Fruit fly (Drosophila melanogaster) Kc167 (cell line): Measurements from ENCODE around the gene retm.

Source experiments
- Myc ChIP-seq: fragments of >200 bp; optimal IDR thresholded peaks from 2 replicates; lab custom pipeline; 2017; ENCODE audit warnings: missing external identifiers
- Sin3A ChIP-seq: fragments of >200 bp; optimal IDR thresholded peaks from 2 replicates; lab custom pipeline; 2018; ENCODE audit warnings: missing external identifiers
- h ChIP-seq: fragments of >200 bp; optimal IDR thresholded peaks from 3 replicates; lab custom pipeline; 2018; ENCODE audit warnings: missing external identifiers
- insv ChIP-seq: fragments of >200 bp; optimal IDR thresholded peaks from 3 replicates; lab custom pipeline; 2018; ENCODE audit warnings: missing external identifiers
- psq ChIP-seq: fragments of >200 bp; optimal IDR thresholded peaks from 2 replicates; lab custom pipeline; 2017; ENCODE audit warnings: missing external identifiers
- ttk ChIP-seq: sonication (Bioruptor generic); optimal IDR thresholded peaks from 2 replicates; lab custom pipeline; 2017; ENCODE audit warnings: missing external identifiers

The retm gene

DNA sequence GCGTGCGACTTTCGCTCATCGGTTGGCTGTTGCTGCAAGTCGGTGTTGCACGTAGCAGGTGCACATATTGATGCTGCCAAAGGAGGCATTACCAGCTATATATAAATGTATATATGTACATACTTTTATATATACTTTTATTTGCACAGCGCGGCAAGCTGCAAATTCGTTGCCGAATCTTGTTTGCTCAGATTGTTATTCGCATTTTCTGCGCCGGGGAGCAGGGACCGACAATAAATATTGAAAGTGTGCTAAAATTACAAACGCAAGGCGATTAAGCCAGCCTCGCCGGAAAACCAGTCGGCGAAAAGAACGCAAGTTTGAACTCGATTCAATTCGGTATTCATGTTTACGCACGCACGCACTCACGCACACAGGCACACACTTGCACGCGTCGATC lies 9.1 kb upstream of the retm start:
- TF ChIP-seq insv (lab: Kevin White, UChicago) (no peak), Myc (lab: Kevin White, UChicago) (no peak), psq (no peak), h (lab: Kevin White, UChicago) (no peak), Sin3A (lab: Kevin White, UChicago) (no peak), ttk (no peak)

DNA sequence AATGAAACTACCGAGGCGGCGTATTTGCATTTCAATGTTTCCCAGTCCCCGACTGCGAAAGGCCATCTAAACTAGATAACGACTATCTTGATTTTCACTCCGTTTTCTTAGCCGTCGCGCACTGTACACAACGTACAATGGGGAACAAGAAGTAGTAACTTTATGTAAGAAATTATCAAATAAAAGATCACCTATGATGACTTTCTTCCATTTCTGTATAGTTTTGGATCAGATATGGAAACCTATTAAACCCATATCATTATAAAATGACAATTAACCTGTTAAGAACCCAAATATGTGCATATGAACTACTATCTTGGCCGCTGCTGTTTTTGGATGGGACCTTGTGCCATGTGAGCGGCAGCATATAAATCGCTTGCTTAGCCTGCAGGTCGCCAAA lies 8.5 kb upstream of the retm start:
- no peak for TF ChIP-seq Sin3A (lab: Kevin White, UChicago)
- TF ChIP-seq ttk: no peak

dm6 chr2L:6463392-6463791 lies 7.7 kb upstream of the retm start:
- no peak for TF ChIP-seq h (lab: Kevin White, UChicago)
- TF ChIP-seq Myc (lab: Kevin White, UChicago): no peak
- TF ChIP-seq insv (lab: Kevin White, UChicago): no peak
- TF ChIP-seq ttk: no peak
- TF ChIP-seq psq: no peak
- TF ChIP-seq Sin3A (lab: Kevin White, UChicago): no peak

- TF ChIP-seq h (lab: Kevin White, UChicago) (no peak), Sin3A (lab: Kevin White, UChicago) (no peak), insv (lab: Kevin White, UChicago) (no peak), Myc (lab: Kevin White, UChicago) (no peak), psq (no peak), ttk (no peak)
Observed at dm6 chr2L:6462259-6462658, 6.5 kb upstream of the retm start.

- no peak for TF ChIP-seq Myc (lab: Kevin White, UChicago)
- TF ChIP-seq ttk: no peak
- no peak for TF ChIP-seq Sin3A (lab: Kevin White, UChicago)
- no peak for TF ChIP-seq h (lab: Kevin White, UChicago)
- no peak for TF ChIP-seq insv (lab: Kevin White, UChicago)
- no peak for TF ChIP-seq psq
Observed at dm6 chr2L:6461497-6461896, 5.8 kb upstream of the retm start.

dm6 chr2L:6457583-6457982 lies 1.9 kb upstream of the retm start:
- TF ChIP-seq ttk (no peak), Sin3A (lab: Kevin White, UChicago) (no peak), psq (no peak), Myc (lab: Kevin White, UChicago) (no peak), insv (lab: Kevin White, UChicago) (no peak), h (lab: Kevin White, UChicago) (no peak)

DNA sequence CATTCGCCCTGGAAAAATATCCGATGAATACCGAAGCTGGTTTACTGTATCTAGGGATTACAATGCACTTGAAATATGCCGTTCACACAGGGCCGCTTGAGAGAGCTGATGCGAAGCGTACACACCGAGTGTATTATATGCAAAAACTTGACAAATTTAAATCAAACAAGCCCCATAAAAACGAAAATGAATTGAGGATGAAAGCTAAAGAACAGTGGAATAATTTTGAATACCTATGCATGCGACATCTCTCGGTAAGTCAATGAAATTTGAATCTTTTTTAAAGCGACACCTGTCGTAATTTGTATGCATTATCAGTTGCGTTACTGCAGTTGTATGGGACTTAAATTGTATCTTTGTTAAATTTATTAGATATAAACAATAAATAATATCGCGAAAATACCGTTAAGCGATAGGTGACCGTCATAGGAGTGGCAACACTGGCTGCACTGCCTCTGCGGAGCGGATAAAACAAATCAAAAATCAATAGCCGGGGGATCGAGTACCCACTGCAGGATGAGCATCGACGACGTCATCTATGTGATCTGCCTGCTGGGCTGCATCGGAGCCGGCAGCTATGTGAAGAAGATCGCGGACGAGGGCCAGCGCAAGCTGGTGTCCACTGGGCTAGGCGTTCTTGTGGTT lies 348 bp upstream of the retm start, which contains the start of gene frj:
Gene frj (plus strand): TSS at position 98 of the 645 bp plus-strand sequence.
- no peak for TF ChIP-seq h (lab: Kevin White, UChicago)

DNA sequence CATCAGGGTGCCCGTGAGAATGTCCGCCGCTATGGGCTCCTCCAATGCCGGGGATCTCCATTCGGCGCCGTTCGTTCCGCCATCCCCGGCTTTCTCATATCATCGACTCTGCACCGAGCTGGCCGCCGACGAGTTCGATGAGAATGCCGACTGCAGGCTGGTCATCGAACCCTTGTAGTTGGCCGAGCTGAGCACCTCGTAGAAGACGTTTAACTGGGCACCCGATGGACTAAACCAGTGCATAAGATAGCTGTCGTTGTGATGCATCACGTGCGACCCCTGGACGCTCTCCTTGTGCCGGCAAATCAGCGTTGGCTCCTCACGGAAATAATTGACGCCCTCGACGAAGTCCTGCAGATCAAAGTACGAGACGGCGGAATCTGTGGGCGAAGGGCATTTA lies 6.0 kb downstream of the retm start:
- TF ChIP-seq psq (no peak), Sin3A (lab: Kevin White, UChicago) (no peak), ttk (no peak), Myc (lab: Kevin White, UChicago) (no peak), insv (lab: Kevin White, UChicago) (no peak), h (lab: Kevin White, UChicago) (no peak)

DNA sequence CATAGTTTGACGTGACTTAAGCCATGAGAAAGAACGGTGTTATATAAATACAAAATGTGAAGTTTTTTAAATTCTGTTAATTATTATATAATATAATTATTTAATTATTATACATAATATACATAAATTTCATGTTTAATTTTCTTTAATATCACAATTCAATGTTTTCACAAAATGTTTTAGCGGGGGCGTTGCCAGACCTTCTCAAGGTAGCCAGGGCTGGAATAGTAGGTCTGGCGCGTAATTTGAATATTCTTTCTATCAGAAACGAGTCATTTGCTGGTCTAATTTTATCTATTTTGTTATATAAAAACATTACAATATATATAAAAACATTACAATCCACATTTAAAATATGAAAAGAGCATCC lies 7.4 kb downstream of the retm start, which contains the start of gene Acox3:
Gene Acox3 (minus strand): TSS at position 70 of the 370 bp plus-strand sequence.
- TF ChIP-seq Myc (lab: Kevin White, UChicago) (no peak), ttk (no peak), psq (no peak), Sin3A (lab: Kevin White, UChicago) (no peak), insv (lab: Kevin White, UChicago) (no peak), h (lab: Kevin White, UChicago) (no peak)

- TF ChIP-seq Sin3A (lab: Kevin White, UChicago): no peak
- TF ChIP-seq psq: no peak
- TF ChIP-seq ttk: no peak
- no peak for TF ChIP-seq h (lab: Kevin White, UChicago)
- no peak for TF ChIP-seq insv (lab: Kevin White, UChicago)
- TF ChIP-seq Myc (lab: Kevin White, UChicago): no peak
Observed at dm6 chr2L:6447581-6448333, 8.0 kb downstream of the retm start.

dm6 chr2L:6426329-6426728 lies 29.4 kb downstream of the retm start:
- TF ChIP-seq h (lab: Kevin White, UChicago) (no peak), ttk (no peak), insv (lab: Kevin White, UChicago) (no peak), Myc (lab: Kevin White, UChicago) (no peak)

DNA sequence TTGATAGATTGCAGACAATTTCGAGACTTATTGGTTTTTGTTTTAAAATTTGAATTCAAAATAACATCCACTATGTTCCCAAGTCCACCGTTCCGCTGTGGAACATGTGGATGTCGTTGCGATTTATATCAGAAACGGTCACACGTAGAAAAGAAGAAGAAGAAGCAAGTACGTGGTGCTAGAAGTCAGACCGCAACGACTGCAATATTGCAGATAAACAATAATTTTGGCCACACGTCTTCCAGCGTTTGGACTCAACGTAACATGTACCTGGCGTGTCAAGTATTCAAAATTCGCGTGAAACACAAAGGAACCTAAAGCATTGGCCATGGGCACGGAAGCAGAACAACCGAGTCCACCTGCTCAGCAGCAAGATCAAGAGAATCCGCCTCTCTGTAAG lies 31.5 kb downstream of the retm start, which contains the start of gene Fic:
Gene Fic (plus strand): TSS at position 139 of the 400 bp plus-strand sequence.
- no peak for TF ChIP-seq h (lab: Kevin White, UChicago)
- TF ChIP-seq psq: no peak
- no peak for TF ChIP-seq insv (lab: Kevin White, UChicago)
- no peak for TF ChIP-seq Myc (lab: Kevin White, UChicago)
- no peak for TF ChIP-seq ttk
- TF ChIP-seq Sin3A (lab: Kevin White, UChicago): no peak

DNA sequence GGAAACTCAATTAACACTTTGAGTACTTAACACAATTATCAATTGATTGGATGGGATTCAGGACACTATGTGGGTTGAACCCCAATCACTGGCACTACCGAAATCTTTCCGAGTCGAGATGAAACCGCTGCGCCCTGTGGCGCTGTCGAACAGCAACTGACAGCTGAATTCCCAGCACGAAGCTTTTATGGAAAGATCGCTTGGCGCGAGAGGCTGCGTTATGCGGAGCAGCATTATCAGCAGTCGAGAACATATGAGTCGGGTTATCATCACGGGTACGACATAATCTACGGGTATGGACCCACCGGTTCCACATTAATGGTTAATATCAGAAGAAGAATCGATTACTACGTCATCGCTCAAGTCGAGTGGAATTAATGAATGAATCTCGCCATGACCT lies 32.6 kb downstream of the retm start, which contains the start of gene Tig:
Gene Tig (minus strand): TSS at position 163 of the 400 bp plus-strand sequence.
- no peak for TF ChIP-seq Myc (lab: Kevin White, UChicago)
- TF ChIP-seq h (lab: Kevin White, UChicago): no peak
- TF ChIP-seq psq: no peak
- no peak for TF ChIP-seq insv (lab: Kevin White, UChicago)
- TF ChIP-seq ttk: no peak
- no peak for TF ChIP-seq Sin3A (lab: Kevin White, UChicago)
